Worm (Caenorhabditis elegans) whole organism, L4 larva: ENCODE measurements around the gene F31E3.6.

ENCODE experiments used
- D1046.2 ChIP-seq: fragments of 200-800 bp; sonication (Bioruptor generic); IDR thresholded peaks from 2 replicates; pipeline ENCODE4 v1.3.6; 2022; ENCODE audit warnings: missing genetic modification characterization, missing compliant biosample characterization
- F10B5.3 ChIP-seq: sonication (generic microtip); optimal IDR thresholded peaks from 2 replicates; lab custom pipeline; 2016; ENCODE audit warnings: mild to moderate bottlenecking, missing genetic modification characterization, missing compliant biosample characterization
- F26F4.8 ChIP-seq: fragments of 200-800 bp; sonication (Bioruptor generic); conservative IDR thresholded peaks from 2 replicates; pipeline ENCODE4 v1.3.6; 2022; ENCODE audit warnings: missing genetic modification characterization, missing compliant biosample characterization
- F44E2.7 ChIP-seq: fragments of 200-800 bp; sonication (Bioruptor generic); IDR thresholded peaks from 2 replicates; pipeline ENCODE4 v2.1.2; 2022; ENCODE audit warnings: missing genetic modification characterization, missing compliant biosample characterization
- F49E8.2 ChIP-seq: sonication (generic microtip); optimal IDR thresholded peaks from 2 replicates; lab custom pipeline; 2016; ENCODE audit warnings: missing compliant biosample characterization, mild to moderate bottlenecking, missing genetic modification characterization, borderline replicate concordance
- R02D3.7 ChIP-seq: fragments of 150-350 bp; sonication (generic microtip); optimal IDR thresholded peaks from 3 replicates; lab custom pipeline; 2014; ENCODE audit warnings: missing biosample characterization, missing genetic modification characterization
- Y48G9A.11 ChIP-seq: fragments of 200-800 bp; sonication (Bioruptor generic); IDR thresholded peaks from 2 replicates; pipeline ENCODE4 v1.3.6; 2022; ENCODE audit warnings: missing genetic modification reagents, missing genetic modification characterization, missing compliant biosample characterization
- aha-1 ChIP-seq: fragments of 150-350 bp; peaks from one replicate; lab custom pipeline; 2014; ENCODE audit warnings: missing biosample characterization, missing genetic modification characterization
- aly-2 ChIP-seq: sonication (generic microtip); optimal IDR thresholded peaks from 2 replicates; lab custom pipeline; 2018; ENCODE audit warnings: missing biosample characterization, missing genetic modification characterization
- attf-4 ChIP-seq: sonication (generic microtip); optimal IDR thresholded peaks from 3 replicates; lab custom pipeline; 2017; ENCODE audit warnings: missing biosample characterization, missing genetic modification characterization
- ceh-28 ChIP-seq: fragments of 150-350 bp; optimal IDR thresholded peaks from 2 replicates; lab custom pipeline; 2014; ENCODE audit warnings: missing biosample characterization, missing genetic modification reagents, missing genetic modification characterization
- ceh-62 ChIP-seq: sonication (generic microtip); optimal IDR thresholded peaks from 2 replicates; lab custom pipeline; 2017; ENCODE audit warnings: missing biosample characterization, missing genetic modification characterization
- cey-2 ChIP-seq: sonication (generic microtip); optimal IDR thresholded peaks from 3 replicates; lab custom pipeline; 2017; ENCODE audit warnings: missing genetic modification characterization, mild to moderate bottlenecking, missing compliant biosample characterization, antibody characterized with exemption, borderline replicate concordance; ENCODE audit not compliant: insufficient read depth
- daf-12 ChIP-seq: fragments of 150-350 bp; optimal IDR thresholded peaks from 2 replicates; lab custom pipeline; 2014; ENCODE audit warnings: missing biosample characterization, missing genetic modification reagents, missing genetic modification characterization
- daf-16 ChIP-seq, 3 experiments: sonication (generic microtip); optimal IDR thresholded peaks; 2 replicates each; lab custom pipeline; 2016 to 2017; ENCODE audit warnings: missing genetic modification characterization in 3 of 3, missing genetic modification reagents in 3 of 3, mild to moderate bottlenecking in 2 of 3, missing compliant biosample characterization in 2 of 3, missing biosample characterization in 1 of 3, moderate library complexity in 1 of 3
- daf-8 ChIP-seq: fragments of 200-800 bp; sonication (Bioruptor generic); IDR thresholded peaks from 2 replicates; pipeline ENCODE4 v1.3.6; 2022; ENCODE audit warnings: missing genetic modification characterization, missing compliant biosample characterization
- duxl-1 ChIP-seq: sonication (generic microtip); optimal IDR thresholded peaks from 2 replicates; lab custom pipeline; 2016; ENCODE audit warnings: mild to moderate bottlenecking, missing genetic modification characterization, moderate library complexity, missing compliant biosample characterization; ENCODE audit not compliant: poor library complexity
- egl-27 ChIP-seq: sonication (generic microtip); optimal IDR thresholded peaks from 3 replicates; lab custom pipeline; 2017; ENCODE audit warnings: missing biosample characterization, missing genetic modification reagents, missing genetic modification characterization
- egl-43 ChIP-seq: fragments of 200-800 bp; sonication (Bioruptor generic); IDR thresholded peaks from 2 replicates; pipeline ENCODE4 v1.3.6; 2022; ENCODE audit warnings: missing genetic modification reagents, missing genetic modification characterization, missing compliant biosample characterization
- fkh-10 ChIP-seq: fragments of 150-350 bp; optimal IDR thresholded peaks from 2 replicates; lab custom pipeline; 2014; ENCODE audit warnings: missing biosample characterization, missing genetic modification reagents, missing genetic modification characterization
- hlh-30 ChIP-seq: sonication (generic microtip); optimal IDR thresholded peaks from 2 replicates; lab custom pipeline; 2017; ENCODE audit warnings: antibody characterized with exemption, mild to moderate bottlenecking, missing genetic modification characterization, missing compliant biosample characterization; ENCODE audit not compliant: insufficient read depth
- lim-7 ChIP-seq: fragments of 200-800 bp; sonication (Bioruptor generic); IDR thresholded peaks from 2 replicates; pipeline ENCODE4 v1.3.6; 2022; ENCODE audit warnings: missing genetic modification characterization, missing compliant biosample characterization
- lin-1 ChIP-seq: fragments of 200-800 bp; sonication (Bioruptor generic); IDR thresholded peaks from 2 replicates; pipeline ENCODE4 v1.3.6; 2022; ENCODE audit warnings: missing genetic modification reagents, missing genetic modification characterization, missing compliant biosample characterization
- lin-13 ChIP-seq: fragments of 150-350 bp; optimal IDR thresholded peaks from 2 replicates; lab custom pipeline; 2014; ENCODE audit warnings: missing biosample characterization, missing genetic modification reagents, missing genetic modification characterization
- lir-3 ChIP-seq: sonication (generic microtip); optimal IDR thresholded peaks from 2 replicates; lab custom pipeline; 2016; ENCODE audit warnings: mild to moderate bottlenecking, missing genetic modification characterization, missing compliant biosample characterization
- lsy-2 ChIP-seq, 2 experiments: fragments of 150-350 bp in 1 of 2; sonication (generic microtip) in 1 of 2; optimal IDR thresholded peaks; 2 replicates each; lab custom pipeline; 2014 to 2017; ENCODE audit warnings: missing biosample characterization in 2 of 2, missing genetic modification characterization in 2 of 2
- madf-5 ChIP-seq, 2 experiments: fragments of 200-800 bp; sonication (Bioruptor generic); IDR thresholded peaks; 2 replicates each; pipeline ENCODE4 v1.3.6; 2022; ENCODE audit warnings: missing compliant biosample characterization in 2 of 2, missing genetic modification characterization in 2 of 2
- madf-9 ChIP-seq: fragments of 200-800 bp; sonication (Bioruptor generic); conservative IDR thresholded peaks from 2 replicates; pipeline ENCODE4 v1.3.6; 2022; ENCODE audit warnings: missing genetic modification reagents, missing genetic modification characterization, missing compliant biosample characterization
- mdl-1 ChIP-seq, 2 experiments: fragments of 150-350 bp in 1 of 2; sonication (generic microtip) in 1 of 2; optimal IDR thresholded peaks; 2 replicates each; lab custom pipeline; 2014 to 2017; ENCODE audit warnings: missing biosample characterization in 2 of 2, missing genetic modification characterization in 2 of 2
- mdt-29 ChIP-seq: fragments of 200-800 bp; sonication (Bioruptor generic); IDR thresholded peaks from 2 replicates; pipeline ENCODE4 v1.3.6; 2022; ENCODE audit warnings: missing genetic modification reagents, missing genetic modification characterization, missing compliant biosample characterization
- mep-1 ChIP-seq: fragments of 150-350 bp; sonication (generic microtip); optimal IDR thresholded peaks from 3 replicates; lab custom pipeline; 2014; ENCODE audit warnings: missing biosample characterization, missing genetic modification characterization
- mes-2 ChIP-seq: sonication (generic microtip); optimal IDR thresholded peaks from 2 replicates; lab custom pipeline; 2016; ENCODE audit warnings: missing genotype, mild to moderate bottlenecking, missing genetic modification characterization, missing compliant biosample characterization; ENCODE audit not compliant: poor library complexity, severe bottlenecking
- mxl-2 ChIP-seq: fragments of 200-800 bp; sonication (Bioruptor generic); conservative IDR thresholded peaks from 2 replicates; pipeline ENCODE4 v1.3.6; 2022; ENCODE audit warnings: missing genetic modification reagents, missing genetic modification characterization, missing compliant biosample characterization
- mxl-3 ChIP-seq: fragments of 200-800 bp; sonication (Bioruptor generic); optimal IDR thresholded peaks from 2 replicates; lab custom pipeline; 2018; ENCODE audit warnings: mild to moderate bottlenecking, missing genetic modification characterization, missing compliant biosample characterization
- nhr-237 ChIP-seq: sonication (generic microtip); optimal IDR thresholded peaks from 2 replicates; lab custom pipeline; 2017; ENCODE audit warnings: missing biosample characterization, missing genetic modification characterization
- nhr-25 ChIP-seq: sonication (generic microtip); optimal IDR thresholded peaks from 2 replicates; lab custom pipeline; 2017; ENCODE audit warnings: missing genetic modification characterization, mild to moderate bottlenecking, missing compliant biosample characterization, antibody characterized with exemption, moderate library complexity, borderline replicate concordance; ENCODE audit not compliant: insufficient read depth
- nhr-42 ChIP-seq: fragments of 200-800 bp; sonication (Bioruptor generic); IDR thresholded peaks from 2 replicates; pipeline ENCODE4 v1.3.6; 2022; ENCODE audit warnings: missing genetic modification characterization, missing compliant biosample characterization
- nhr-76 ChIP-seq: fragments of 150-350 bp; optimal IDR thresholded peaks from 2 replicates; lab custom pipeline; 2014; ENCODE audit warnings: missing biosample characterization, missing genetic modification characterization
- pqm-1 ChIP-seq: sonication (generic microtip); optimal IDR thresholded peaks from 2 replicates; lab custom pipeline; 2017; ENCODE audit warnings: missing biosample characterization, missing genetic modification characterization
- set-16 ChIP-seq: fragments of 200-800 bp; sonication (Bioruptor generic); IDR thresholded peaks from 2 replicates; pipeline ENCODE4 v1.3.6; 2022; ENCODE audit warnings: missing genetic modification reagents, missing genetic modification characterization, missing compliant biosample characterization
- snpc-1.2 ChIP-seq: fragments of 200-800 bp; sonication (Bioruptor generic); IDR thresholded peaks from 2 replicates; pipeline ENCODE4 v1.3.6; 2022; ENCODE audit warnings: missing genetic modification reagents, missing genetic modification characterization, missing compliant biosample characterization
- spr-1 ChIP-seq: sonication (generic microtip); optimal IDR thresholded peaks from 2 replicates; lab custom pipeline; 2016; ENCODE audit warnings: mild to moderate bottlenecking, missing genetic modification characterization, missing compliant biosample characterization
- tag-97 ChIP-seq: fragments of 200-800 bp; sonication (Bioruptor generic); IDR thresholded peaks from 2 replicates; pipeline ENCODE4 v1.3.6; 2022; ENCODE audit warnings: missing genetic modification characterization, missing compliant biosample characterization
- unc-62 ChIP-seq, 3 experiments: fragments of 150-350 bp in 1 of 3; sonication (generic microtip); optimal IDR thresholded peaks in 2 of 3; peaks in 1 of 3; 1 replicate in 1 of 3; 2 replicates in 2 of 3; lab custom pipeline; 2014 to 2017; ENCODE audit warnings: missing biosample characterization in 3 of 3, missing genetic modification characterization in 3 of 3, missing genetic modification reagents in 3 of 3, missing genotype in 1 of 3
- vab-7 ChIP-seq: fragments of 200-800 bp; sonication (Bioruptor generic); IDR thresholded peaks from 2 replicates; pipeline ENCODE4 v1.3.6; 2022; ENCODE audit warnings: missing genetic modification reagents, missing genetic modification characterization, missing compliant biosample characterization
- zip-11 ChIP-seq: fragments of 200-800 bp; sonication (Bioruptor generic); IDR thresholded peaks from 2 replicates; pipeline ENCODE4 v1.3.6; 2022; ENCODE audit warnings: missing genetic modification characterization, missing compliant biosample characterization
- ztf-11 ChIP-seq: fragments of 150-350 bp; optimal IDR thresholded peaks from 2 replicates; lab custom pipeline; 2014; ENCODE audit warnings: missing biosample characterization, missing genetic modification characterization
- ztf-7 ChIP-seq: fragments of 150-350 bp; optimal IDR thresholded peaks from 2 replicates; lab custom pipeline; 2014; ENCODE audit warnings: missing biosample characterization, missing genetic modification characterization

Gene F31E3.6

DNA sequence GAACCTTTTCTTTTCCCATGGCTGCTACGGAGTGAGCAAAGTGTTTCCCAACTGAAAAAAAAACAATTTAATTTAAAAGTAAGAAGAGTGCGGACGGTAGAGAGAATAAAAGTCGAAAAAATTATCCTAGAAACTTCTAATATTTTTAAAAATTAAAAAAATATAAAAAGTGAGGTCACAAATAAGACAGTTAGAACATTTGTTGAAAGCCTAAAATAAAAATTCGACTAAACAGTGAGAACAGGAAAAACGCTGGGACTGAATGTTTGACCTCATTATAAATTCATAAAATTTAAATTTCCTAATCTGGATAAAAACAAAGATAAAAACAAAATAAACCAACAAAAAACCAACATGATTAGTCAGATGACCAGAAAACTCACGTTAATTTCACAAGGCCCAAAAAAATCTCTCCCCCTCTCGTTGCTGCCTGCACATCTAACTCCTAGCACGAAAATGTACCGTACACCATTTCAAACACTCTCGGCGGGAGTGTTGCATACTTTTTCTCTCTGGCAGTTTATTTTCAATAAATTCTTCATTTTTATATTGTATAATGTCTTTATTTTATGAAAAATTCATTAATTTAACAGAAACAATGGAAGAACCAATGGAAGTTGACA, 10.1 kb upstream of the F31E3.6 start, which contains the start of the genes eef-1A.1 and rfc-4 (continued):
- TF ChIP-seq lin-13 (GFP tag; lab: Kevin White, UChicago), result peak; percentile 93
- TF ChIP-seq snpc-1.2 (GFP tag; lab: Robert Waterston, UW), result peak; percentile 47; the same call in 1 of the 2 replicates
- TF ChIP-seq F26F4.8 (GFP tag; lab: Robert Waterston, UW), result no peak
- TF ChIP-seq aly-2 (tag; lab: Kevin White, UChicago), result no peak
- TF ChIP-seq mdt-29 (GFP tag; lab: Robert Waterston, UW), result peak; percentile 24; the same call in 1 of the 2 replicates
- peak; percentile 99 for TF ChIP-seq aha-1 (tag; lab: Kevin White, UChicago)
- TF ChIP-seq madf-9 (GFP tag; lab: Robert Waterston, UW), result peak; percentile 69; the same call in 1 of the 2 replicates
- TF ChIP-seq madf-5 (GFP tag; IDR thresholded peaks at IDR 0.05; lab: Robert Waterston, UW), result no peak
- TF ChIP-seq D1046.2 (GFP tag; lab: Robert Waterston, UW), result no peak
- TF ChIP-seq attf-4 (tag; lab: Kevin White, UChicago), result no peak
- TF ChIP-seq daf-8, result no peak
- TF ChIP-seq hlh-30 (tag; lab: Kevin White, UChicago), result peak; percentile 100
- peak; percentile 22 to 34 for TF ChIP-seq daf-16 (GFP tag; optimal IDR thresholded peaks at IDR 0.05; lab: Kevin White, UChicago)
- peak; percentile 86 for TF ChIP-seq daf-16 (tag; optimal IDR thresholded peaks at IDR 0.05; lab: Kevin White, UChicago)
- TF ChIP-seq ztf-11, result no peak
- TF ChIP-seq lim-7 (GFP tag; lab: Robert Waterston, UW), result peak; percentile 68; the same call in 1 of the 2 replicates
- TF ChIP-seq mep-1 (tag; lab: Kevin White, UChicago), result peak; percentile 98
- TF ChIP-seq Y48G9A.11 (GFP tag; lab: Robert Waterston, UW), result peak; percentile 77
- no peak for TF ChIP-seq lir-3 (tag; lab: Kevin White, UChicago)
- peak; percentile 9 for TF ChIP-seq ceh-62
- TF ChIP-seq ztf-7, result peak; percentile 88
- TF ChIP-seq mdl-1 (tag; optimal IDR thresholded peaks at IDR 0.05; lab: Kevin White, UChicago), result peak; percentile 24 to 91
- TF ChIP-seq egl-43, result peak; percentile 63; the same call in 1 of the 2 replicates
- TF ChIP-seq mxl-2, result no peak
- TF ChIP-seq mes-2 (tag; lab: Kevin White, UChicago), result peak; percentile 97
- TF ChIP-seq nhr-42 (GFP tag; lab: Robert Waterston, UW), result no peak
- TF ChIP-seq R02D3.7 (tag; lab: Kevin White, UChicago), result peak; percentile 11
- peak; percentile 89 for TF ChIP-seq duxl-1 (tag; lab: Kevin White, UChicago)
- peak; percentile 41 for TF ChIP-seq pqm-1
- peak; percentile 75 for TF ChIP-seq lin-1 (GFP tag; lab: Robert Waterston, UW)
- no peak for TF ChIP-seq daf-12 (tag; lab: Kevin White, UChicago)
- peak in 1 of 2 experiments; percentile 99 for TF ChIP-seq unc-62 (GFP tag; optimal IDR thresholded peaks at IDR 0.05 in 1 of 2; lab: Kevin White, UChicago)
- no peak for TF ChIP-seq unc-62 (tag; optimal IDR thresholded peaks at IDR 0.05; lab: Kevin White, UChicago)
- TF ChIP-seq spr-1 (tag; lab: Kevin White, UChicago), result peak; percentile 82
- TF ChIP-seq nhr-25 (tag; lab: Kevin White, UChicago), result peak; percentile 95
- peak; percentile 6 for TF ChIP-seq nhr-237 (tag; lab: Kevin White, UChicago)
- TF ChIP-seq F49E8.2 (tag; lab: Kevin White, UChicago), result peak; percentile 71
- peak; percentile 84 for TF ChIP-seq mxl-3
- no peak for TF ChIP-seq zip-11 (GFP tag; lab: Robert Waterston, UW)
- no peak for TF ChIP-seq tag-97 (GFP tag; lab: Robert Waterston, UW)
- peak; percentile 56 for TF ChIP-seq vab-7 (GFP tag; lab: Robert Waterston, UW)
- no peak for TF ChIP-seq egl-27 (tag; lab: Kevin White, UChicago)
- TF ChIP-seq cey-2 (tag; lab: Kevin White, UChicago), result no peak
- TF ChIP-seq fkh-10, result peak; percentile 96
- no peak for TF ChIP-seq ceh-28 (tag; lab: Kevin White, UChicago)
- TF ChIP-seq nhr-76 (tag; lab: Kevin White, UChicago), result peak; percentile 48
- no peak for TF ChIP-seq set-16 (GFP tag; lab: Robert Waterston, UW)
- peak; percentile 65 for TF ChIP-seq F10B5.3 (tag; lab: Kevin White, UChicago)
- peak; percentile 98 to 100 for TF ChIP-seq lsy-2 (tag; optimal IDR thresholded peaks at IDR 0.05; lab: Kevin White, UChicago)
- no peak for TF ChIP-seq F44E2.7 (GFP tag; lab: Robert Waterston, UW)
